Fruit fly (Drosophila melanogaster) whole organism, embryonic: ENCODE measurements around the gene CG4332.

ENCODE experiments used
- Ada2b ChIP-seq: fragments of 200-800 bp; sonication (Bioruptor generic); IDR thresholded peaks from 2 replicates; pipeline ENCODE4 v1.3.6; 2022; ENCODE audit warnings: missing biosample characterization, missing genetic modification characterization
- Antp ChIP-seq: fragments of 200-800 bp; sonication (Bioruptor generic); optimal IDR thresholded peaks from 3 replicates; lab custom pipeline; 2016; ENCODE audit warnings: missing biosample characterization, missing genetic modification characterization
- CG10462 ChIP-seq: fragments of 200-800 bp; sonication (Bioruptor generic); optimal IDR thresholded peaks from 2 replicates; lab custom pipeline; 2016; ENCODE audit warnings: missing biosample characterization, missing genetic modification characterization
- CG10543 ChIP-seq: fragments of 200-800 bp; sonication (Bioruptor generic); optimal IDR thresholded peaks from 3 replicates; lab custom pipeline; 2017; ENCODE audit warnings: missing biosample characterization, mild to moderate bottlenecking, missing genetic modification characterization, moderate library complexity
- CG11456 ChIP-seq: fragments of 200-800 bp; sonication (Bioruptor generic); IDR thresholded peaks from 3 replicates; pipeline ENCODE4 v1.3.6; 2022; ENCODE audit warnings: missing biosample characterization, missing genetic modification characterization
- CG14441 ChIP-seq: fragments of 200-800 bp; sonication (Bioruptor generic); IDR thresholded peaks from 2 replicates; pipeline ENCODE4 v1.3.6; 2022; ENCODE audit warnings: missing biosample characterization, missing genetic modification characterization
- CG14667 ChIP-seq: fragments of 200-800 bp; sonication (Bioruptor generic); IDR thresholded peaks from 2 replicates; pipeline ENCODE4 v1.3.6; 2022; ENCODE audit warnings: missing biosample characterization, missing genetic modification characterization
- CG14710 ChIP-seq: fragments of 200-800 bp; sonication (Bioruptor generic); optimal IDR thresholded peaks from 3 replicates; lab custom pipeline; 2019; ENCODE audit warnings: missing biosample characterization, mild to moderate bottlenecking, missing genetic modification characterization, moderate library complexity
- CG14860 ChIP-seq: fragments of 200-800 bp; sonication (Bioruptor generic); IDR thresholded peaks from 3 replicates; pipeline ENCODE4 v1.3.6; 2022; ENCODE audit warnings: missing biosample characterization, missing genetic modification characterization; ENCODE audit not compliant: partially characterized antibody
- CG31224 ChIP-seq: fragments of 200-800 bp; sonication (Bioruptor generic); IDR thresholded peaks from 2 replicates; pipeline ENCODE4 v1.3.6; 2022; ENCODE audit warnings: missing biosample characterization, missing genetic modification characterization
- CG3995 ChIP-seq: fragments of 200-800 bp; sonication (Bioruptor generic); optimal IDR thresholded peaks from 3 replicates; lab custom pipeline; 2016; ENCODE audit warnings: missing biosample characterization, missing genetic modification characterization
- CG4854 ChIP-seq: fragments of 200-800 bp; sonication (Bioruptor generic); optimal IDR thresholded peaks from 2 replicates; lab custom pipeline; 2016; ENCODE audit warnings: missing biosample characterization, missing genetic modification characterization, inconsistent platforms
- CG6813 ChIP-seq: fragments of 200-800 bp; sonication (Bioruptor generic); optimal IDR thresholded peaks from 2 replicates; lab custom pipeline; 2017; ENCODE audit warnings: missing biosample characterization, missing genetic modification characterization, mild to moderate bottlenecking, moderate library complexity, missing genetic modification reagents
- CG8388 ChIP-seq: fragments of 200-800 bp; sonication (Bioruptor generic); optimal IDR thresholded peaks from 2 replicates; lab custom pipeline; 2019; ENCODE audit warnings: missing biosample characterization, mild to moderate bottlenecking, missing genetic modification characterization, moderate library complexity
- CG8478 ChIP-seq: fragments of >200 bp; optimal IDR thresholded peaks from 2 replicates; lab custom pipeline; 2018
- CG9876 ChIP-seq: fragments of 200-800 bp; sonication (Bioruptor generic); optimal IDR thresholded peaks from 2 replicates; lab custom pipeline; 2016; ENCODE audit warnings: missing biosample characterization, missing genetic modification characterization
- CG9932 ChIP-seq: fragments of 200-800 bp; sonication (Bioruptor generic); IDR thresholded peaks from 2 replicates; pipeline ENCODE4 v1.3.6; 2022; ENCODE audit warnings: missing biosample characterization, missing genetic modification characterization
- D19A ChIP-seq: fragments of 200-800 bp; optimal IDR thresholded peaks from 3 replicates; lab custom pipeline; 2019; ENCODE audit warnings: missing biosample characterization, mild to moderate bottlenecking, missing genetic modification characterization, moderate library complexity
- Dad ChIP-seq: fragments of 200-800 bp; sonication (Bioruptor generic); optimal IDR thresholded peaks from 3 replicates; lab custom pipeline; 2016; ENCODE audit warnings: missing biosample characterization, missing genetic modification characterization
- Dip3 ChIP-seq: fragments of 200-800 bp; sonication (Bioruptor generic); optimal IDR thresholded peaks from 3 replicates; lab custom pipeline; 2016; ENCODE audit warnings: missing biosample characterization, missing genetic modification characterization
- Gug ChIP-seq: fragments of 200-800 bp; sonication (Bioruptor generic); IDR thresholded peaks from 4 replicates; pipeline ENCODE4 v1.3.6; 2022; ENCODE audit warnings: missing biosample characterization, missing genetic modification characterization
- Hr51 ChIP-seq, 2 experiments: fragments of 200-800 bp; sonication (Bioruptor generic); optimal IDR thresholded peaks; 2 replicates in 1 of 2; 3 replicates in 1 of 2; lab custom pipeline; 2016 to 2018; ENCODE audit warnings: missing biosample characterization in 2 of 2, missing genetic modification characterization in 2 of 2, mild to moderate bottlenecking in 1 of 2, moderate library complexity in 1 of 2
- Mad ChIP-seq: fragments of 200-800 bp; sonication (Bioruptor generic); optimal IDR thresholded peaks from 2 replicates; lab custom pipeline; 2016; ENCODE audit warnings: missing biosample characterization, missing genetic modification characterization
- Max ChIP-seq: fragments of 200-800 bp; sonication (Bioruptor generic); optimal IDR thresholded peaks from 2 replicates; lab custom pipeline; 2016; ENCODE audit warnings: missing biosample characterization, mild to moderate bottlenecking, missing genetic modification characterization
- Oaz ChIP-seq: fragments of 200-800 bp; sonication (Bioruptor generic); IDR thresholded peaks from 2 replicates; pipeline ENCODE4 v1.3.6; 2022; ENCODE audit warnings: missing biosample characterization, missing genetic modification characterization
- Trl ChIP-seq, 3 experiments: fragments of >200 bp in 2 of 3; fragments of 200-800 bp in 1 of 3; sonication (Bioruptor generic) in 1 of 3; optimal IDR thresholded peaks; 2 replicates in 1 of 3; 3 replicates in 2 of 3; lab custom pipeline; 2016 to 2017; ENCODE audit warnings: missing biosample characterization in 1 of 3, missing genetic modification characterization in 1 of 3
- al ChIP-seq: fragments of 200-800 bp; sonication (Bioruptor generic); IDR thresholded peaks from 2 replicates; pipeline ENCODE4 v1.3.6; 2022; ENCODE audit warnings: missing biosample characterization, missing genetic modification characterization
- ap ChIP-seq: fragments of 200-800 bp; sonication (Bioruptor generic); IDR thresholded peaks from 2 replicates; pipeline ENCODE4 v1.3.6; 2022; ENCODE audit warnings: missing biosample characterization, missing genetic modification characterization
- ase ChIP-seq: fragments of 200-800 bp; sonication (Bioruptor generic); IDR thresholded peaks from 3 replicates; pipeline ENCODE4 v1.3.6; 2022; ENCODE audit warnings: missing biosample characterization, missing genetic modification characterization
- cato ChIP-seq: fragments of 200-800 bp; sonication (Bioruptor generic); optimal IDR thresholded peaks from 2 replicates; lab custom pipeline; 2016; ENCODE audit warnings: missing biosample characterization, missing genetic modification characterization, borderline replicate concordance
- corto ChIP-seq: fragments of 200-800 bp; sonication (Bioruptor generic); optimal IDR thresholded peaks from 2 replicates; lab custom pipeline; 2016; ENCODE audit warnings: missing biosample characterization, mild to moderate bottlenecking, missing genetic modification characterization, moderate library complexity
- cwo ChIP-seq: fragments of 200-800 bp; sonication (Bioruptor generic); optimal IDR thresholded peaks from 3 replicates; lab custom pipeline; 2017; ENCODE audit warnings: missing biosample characterization, missing genetic modification characterization, mild to moderate bottlenecking, moderate library complexity, missing genetic modification reagents
- dan ChIP-seq: fragments of 200-800 bp; sonication (Bioruptor generic); IDR thresholded peaks from 2 replicates; pipeline ENCODE4 v1.3.6; 2022; ENCODE audit warnings: missing biosample characterization, missing genetic modification characterization
- dimm ChIP-seq: fragments of 200-800 bp; sonication (Bioruptor generic); IDR thresholded peaks from 2 replicates; pipeline ENCODE4 v1.3.6; 2022; ENCODE audit warnings: missing biosample characterization, missing genetic modification characterization
- ewg ChIP-seq: fragments of 200-800 bp; sonication (Bioruptor generic); optimal IDR thresholded peaks from 3 replicates; lab custom pipeline; 2017; ENCODE audit warnings: mild to moderate bottlenecking, missing biosample characterization, missing genetic modification reagents, missing genetic modification characterization
- exex ChIP-seq: fragments of 200-800 bp; sonication (Bioruptor generic); optimal IDR thresholded peaks from 4 replicates; lab custom pipeline; 2018; ENCODE audit warnings: missing biosample characterization, mild to moderate bottlenecking, missing genetic modification characterization, moderate library complexity
- grn ChIP-seq: fragments of 200-800 bp; sonication (Bioruptor generic); optimal IDR thresholded peaks from 3 replicates; lab custom pipeline; 2017; ENCODE audit warnings: missing biosample characterization, missing genetic modification characterization
- lab ChIP-seq: fragments of 200-800 bp; sonication (Bioruptor generic); optimal IDR thresholded peaks from 3 replicates; lab custom pipeline; 2017; ENCODE audit warnings: missing biosample characterization, missing genetic modification characterization, mild to moderate bottlenecking, moderate library complexity, missing genetic modification reagents
- lbe ChIP-seq: fragments of 200-800 bp; sonication (Bioruptor generic); optimal IDR thresholded peaks from 2 replicates; lab custom pipeline; 2016; ENCODE audit warnings: missing biosample characterization, mild to moderate bottlenecking, missing genetic modification characterization
- maf-S ChIP-seq: fragments of 200-800 bp; sonication (Bioruptor generic); optimal IDR thresholded peaks from 2 replicates; lab custom pipeline; 2016; ENCODE audit warnings: missing biosample characterization, missing genetic modification characterization
- nmo ChIP-seq: fragments of 200-800 bp; sonication (Bioruptor generic); optimal IDR thresholded peaks from 2 replicates; lab custom pipeline; 2018; ENCODE audit warnings: missing biosample characterization, mild to moderate bottlenecking, missing genetic modification characterization, moderate library complexity
- psq ChIP-seq: fragments of 200-800 bp; sonication (Bioruptor generic); optimal IDR thresholded peaks from 2 replicates; lab custom pipeline; 2017; ENCODE audit warnings: missing biosample characterization, missing genetic modification characterization
- ranshi ChIP-seq: fragments of 200-800 bp; sonication (Bioruptor generic); IDR thresholded peaks from 2 replicates; pipeline ENCODE4 v1.3.6; 2022; ENCODE audit warnings: missing biosample characterization, missing genetic modification characterization
- rib ChIP-seq: fragments of 200-800 bp; sonication (Bioruptor generic); IDR thresholded peaks from 2 replicates; pipeline ENCODE4 v1.3.6; 2022; ENCODE audit warnings: missing biosample characterization, missing genetic modification characterization
- run ChIP-seq: fragments of 200-800 bp; sonication (Bioruptor generic); optimal IDR thresholded peaks from 3 replicates; lab custom pipeline; 2018; ENCODE audit warnings: missing biosample characterization, mild to moderate bottlenecking, missing genetic modification characterization
- sc ChIP-seq, 3 experiments: fragments of >200 bp in 2 of 3; fragments of 200-800 bp in 1 of 3; sonication (Bioruptor generic) in 1 of 3; optimal IDR thresholded peaks; 2 replicates in 2 of 3; 3 replicates in 1 of 3; lab custom pipeline; 2017; ENCODE audit warnings: mild to moderate bottlenecking in 1 of 3, missing biosample characterization in 1 of 3, missing genetic modification characterization in 1 of 3, missing genetic modification reagents in 1 of 3
- slou ChIP-seq: fragments of 200-800 bp; sonication (Bioruptor generic); optimal IDR thresholded peaks from 3 replicates; lab custom pipeline; 2016; ENCODE audit warnings: missing biosample characterization, missing genetic modification characterization
- ttk ChIP-seq: fragments of 200-800 bp; sonication (Bioruptor generic); IDR thresholded peaks from 2 replicates; pipeline ENCODE4 v2.1.2; 2022; ENCODE audit warnings: missing biosample characterization, missing genetic modification characterization
- tx ChIP-seq: fragments of 200-800 bp; sonication (Bioruptor generic); optimal IDR thresholded peaks from 2 replicates; lab custom pipeline; 2016; ENCODE audit warnings: missing biosample characterization, missing genetic modification characterization

Gene CG4332

dm6 chrX:13127973-13128749 lies 26.7 kb upstream of the CG4332 start (continued):
- no peak for TF ChIP-seq lbe
- no peak for TF ChIP-seq slou (GFP tag; lab: Kevin White, UChicago)
- peak; percentile 46; the same call in 1 of the 3 replicates for TF ChIP-seq ase (GFP tag; lab: Robert Waterston, UW)
- peak; percentile 16 for TF ChIP-seq nmo (GFP tag; lab: Kevin White, UChicago)
- TF ChIP-seq ttk (GFP tag; lab: Robert Waterston, UW), result peak; percentile 29; the same call in 1 of the 2 replicates
- TF ChIP-seq al (GFP tag; lab: Robert Waterston, UW), result no peak
- no peak for TF ChIP-seq grn (GFP tag; lab: Kevin White, UChicago)
- TF ChIP-seq Trl (optimal IDR thresholded peaks at IDR 0.05; lab: Kevin White, UChicago), result peak in 1 of 2 experiments; percentile 20
- peak; percentile 1 for TF ChIP-seq Trl (GFP tag; optimal IDR thresholded peaks at IDR 0.05; lab: Kevin White, UChicago)
- TF ChIP-seq lab, result no peak
- no peak for TF ChIP-seq CG9876 (GFP tag; lab: Kevin White, UChicago)
- no peak for TF ChIP-seq Dip3 (GFP tag; lab: Kevin White, UChicago)
- no peak for TF ChIP-seq ap (GFP tag; lab: Robert Waterston, UW)
- TF ChIP-seq CG10543 (GFP tag; lab: Kevin White, UChicago), result no peak
- TF ChIP-seq CG6813 (GFP tag; lab: Kevin White, UChicago), result no peak
- peak; percentile 19 for TF ChIP-seq CG14710
- no peak for TF ChIP-seq dimm
- no peak for TF ChIP-seq dan (GFP tag; lab: Robert Waterston, UW)
- 0 out of 2 replicates have a peak, but pooled peaks have one; percentile 23 for TF ChIP-seq ranshi (GFP tag; lab: Robert Waterston, UW)
- peak; percentile 37; the same call in 1 of the 2 replicates for TF ChIP-seq rib (GFP tag; lab: Robert Waterston, UW)
- TF ChIP-seq Ada2b, result no peak
- TF ChIP-seq run (tag; lab: Kevin White, UChicago), result no peak
- no peak for TF ChIP-seq psq
- TF ChIP-seq Oaz (GFP tag; lab: Robert Waterston, UW), result no peak
- no peak for TF ChIP-seq CG10462 (GFP tag; lab: Kevin White, UChicago)
- peak; percentile 4 for TF ChIP-seq Dad (GFP tag; lab: Kevin White, UChicago)
- TF ChIP-seq Hr51 (GFP tag; optimal IDR thresholded peaks at IDR 0.05; lab: Kevin White, UChicago), result peak in 1 of 2 experiments; percentile 23
- no peak for TF ChIP-seq CG11456
- no peak for TF ChIP-seq Antp (GFP tag; lab: Kevin White, UChicago)
- TF ChIP-seq sc (optimal IDR thresholded peaks at IDR 0.05; lab: Kevin White, UChicago), result no peak
- TF ChIP-seq sc (GFP tag; optimal IDR thresholded peaks at IDR 0.05; lab: Kevin White, UChicago), result no peak
- no peak for TF ChIP-seq D19A (tag; lab: Kevin White, UChicago)
- no peak for TF ChIP-seq Max (GFP tag; lab: Kevin White, UChicago)
- TF ChIP-seq maf-S (GFP tag; lab: Kevin White, UChicago), result no peak
- TF ChIP-seq CG8388 (GFP tag; lab: Kevin White, UChicago), result no peak
- no peak for TF ChIP-seq CG4854 (GFP tag; lab: Kevin White, UChicago)
- TF ChIP-seq tx, result peak; percentile 23
- peak; percentile 22 for TF ChIP-seq cato
- no peak for TF ChIP-seq cwo (GFP tag; lab: Kevin White, UChicago)
- no peak for TF ChIP-seq CG3995
- peak; percentile 88 for TF ChIP-seq CG8478 (lab: Kevin White, UChicago)
- TF ChIP-seq CG9932 (GFP tag; lab: Robert Waterston, UW), result no peak
- TF ChIP-seq ewg (GFP tag; lab: Kevin White, UChicago), result peak; percentile 23
- TF ChIP-seq CG14441 (GFP tag; lab: Robert Waterston, UW), result 0 out of 2 replicates have a peak, but pooled peaks have one; percentile 20
- no peak for TF ChIP-seq CG14860 (GFP tag; lab: Robert Waterston, UW)
- no peak for TF ChIP-seq Gug (GFP tag; lab: Robert Waterston, UW)
- no peak for TF ChIP-seq corto (GFP tag; lab: Kevin White, UChicago)
- TF ChIP-seq CG14667, result peak; percentile 34; the same call in 1 of the 2 replicates
- TF ChIP-seq CG31224, result no peak
- TF ChIP-seq exex (tag; lab: Kevin White, UChicago), result no peak
- TF ChIP-seq Mad (GFP tag; lab: Kevin White, UChicago), result no peak
